Worm (Caenorhabditis elegans) whole organism, dauer: ENCODE measurements around the gene nspb-7.

Source experiments
- unc-62 ChIP-seq: sonication (generic microtip); optimal IDR thresholded peaks from 2 replicates; lab custom pipeline; 2017; ENCODE audit warnings: missing biosample characterization, missing genetic modification reagents, missing genetic modification characterization

nspb-7 gene

DNA sequence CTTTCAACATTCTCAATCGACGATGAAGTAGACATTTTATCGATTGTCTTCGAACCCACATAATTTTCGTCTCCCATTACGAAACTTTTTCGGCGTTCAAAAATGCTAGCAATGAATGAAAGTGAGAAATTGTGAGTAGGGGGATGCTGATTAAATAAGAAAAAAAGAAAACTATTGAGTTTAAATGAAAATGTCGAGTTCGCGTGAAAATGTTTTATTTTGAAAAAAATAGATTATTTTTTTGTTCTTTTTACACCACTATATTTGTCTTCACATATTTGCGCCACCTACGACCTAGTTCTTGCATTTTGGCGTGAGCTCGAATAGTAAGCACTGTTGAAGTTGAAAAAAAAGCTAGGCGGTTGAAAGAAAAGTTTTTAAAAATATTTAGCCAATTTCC is 4.1 kb downstream of the nspb-7 start, which contains the start of gene C01G12.3:
C01G12.3 (minus strand) TSS at position 101 of the 400 bp plus-strand sequence.
- TF ChIP-seq unc-62 (GFP tag; lab: Kevin White, UChicago) = no peak

DNA sequence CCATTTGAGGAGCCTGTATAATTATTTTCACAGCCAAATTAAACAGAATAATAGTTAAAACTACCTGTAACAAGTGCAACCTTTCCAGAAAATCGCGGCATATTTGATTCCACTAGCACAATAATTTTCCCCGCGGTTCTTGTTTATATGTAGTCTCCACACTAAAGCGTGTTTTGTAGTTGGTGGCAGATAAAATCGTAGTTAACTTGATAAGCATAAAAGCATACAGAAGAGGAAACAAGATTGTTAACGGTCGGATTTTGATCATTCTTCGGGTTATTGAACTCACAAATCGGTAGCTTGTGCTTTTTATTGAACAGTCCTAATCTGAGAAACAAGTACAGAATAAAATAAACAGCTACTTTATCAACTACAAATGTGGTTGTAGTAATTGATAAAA is 9.3 kb downstream of the nspb-7 start, which contains the start of gene C01G12.5:
C01G12.5 (minus strand) TSS at position 101 of the 400 bp plus-strand sequence.
- TF ChIP-seq unc-62 (GFP tag; lab: Kevin White, UChicago) = no peak

ce11 chrII:14588162-14588561 is 10.0 kb downstream of the nspb-7 start, which contains the start of gene nspb-10:
Gene nspb-10 (minus strand): TSS chrII:14588262.
- no peak for TF ChIP-seq unc-62 (GFP tag; lab: Kevin White, UChicago)

ce11 chrII:14591699-14592098 is 13.6 kb downstream of the nspb-7 start, which contains the start of gene C01G12.7:
Gene C01G12.7 (minus strand): TSS chrII:14591893.
- no peak for TF ChIP-seq unc-62 (GFP tag; lab: Kevin White, UChicago)

- no peak for TF ChIP-seq unc-62 (GFP tag; lab: Kevin White, UChicago)
Observed at ce11 chrII:14592629-14593028, 14.5 kb downstream of the nspb-7 start.

ce11 chrII:14593281-14593680 is 15.2 kb downstream of the nspb-7 start, which contains the start of gene catp-4:
Gene catp-4 (plus strand): TSS chrII:14593581.
- no peak for TF ChIP-seq unc-62 (GFP tag; lab: Kevin White, UChicago)

ce11 chrII:14597788-14598187 is 19.7 kb downstream of the nspb-7 start:
- no peak for TF ChIP-seq unc-62 (GFP tag; lab: Kevin White, UChicago)

ce11 chrII:14598367-14598766 is 20.3 kb downstream of the nspb-7 start:
- no peak for TF ChIP-seq unc-62 (GFP tag; lab: Kevin White, UChicago)

DNA sequence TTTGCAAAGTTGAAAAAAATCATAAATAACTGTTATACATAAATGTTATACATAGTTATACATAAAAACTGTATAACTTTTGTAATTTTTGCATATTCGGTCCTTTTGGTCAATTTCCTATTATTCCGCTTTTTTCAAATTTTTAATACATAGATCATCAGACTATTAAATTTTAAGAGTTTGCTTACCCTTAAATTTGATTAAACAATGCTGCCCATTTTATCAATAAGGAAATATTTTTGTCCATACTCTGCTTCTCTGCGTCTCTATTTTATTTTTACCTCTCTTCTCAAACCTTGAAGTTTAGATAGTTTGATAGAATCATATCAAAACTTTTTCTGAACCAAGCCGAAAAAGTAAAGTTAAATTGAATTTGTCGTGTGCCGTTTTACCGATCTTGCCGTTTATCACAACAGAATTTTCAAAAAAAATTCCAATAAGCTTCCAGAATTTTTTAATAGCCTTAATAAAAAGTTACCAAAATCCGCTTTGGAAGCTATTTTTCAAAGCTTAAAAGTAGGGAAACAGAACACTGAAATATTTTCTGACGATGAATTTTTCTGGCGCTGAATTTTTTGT is 21.3 kb downstream of the nspb-7 start:
- TF ChIP-seq unc-62 (GFP tag; lab: Kevin White, UChicago) = no peak

DNA sequence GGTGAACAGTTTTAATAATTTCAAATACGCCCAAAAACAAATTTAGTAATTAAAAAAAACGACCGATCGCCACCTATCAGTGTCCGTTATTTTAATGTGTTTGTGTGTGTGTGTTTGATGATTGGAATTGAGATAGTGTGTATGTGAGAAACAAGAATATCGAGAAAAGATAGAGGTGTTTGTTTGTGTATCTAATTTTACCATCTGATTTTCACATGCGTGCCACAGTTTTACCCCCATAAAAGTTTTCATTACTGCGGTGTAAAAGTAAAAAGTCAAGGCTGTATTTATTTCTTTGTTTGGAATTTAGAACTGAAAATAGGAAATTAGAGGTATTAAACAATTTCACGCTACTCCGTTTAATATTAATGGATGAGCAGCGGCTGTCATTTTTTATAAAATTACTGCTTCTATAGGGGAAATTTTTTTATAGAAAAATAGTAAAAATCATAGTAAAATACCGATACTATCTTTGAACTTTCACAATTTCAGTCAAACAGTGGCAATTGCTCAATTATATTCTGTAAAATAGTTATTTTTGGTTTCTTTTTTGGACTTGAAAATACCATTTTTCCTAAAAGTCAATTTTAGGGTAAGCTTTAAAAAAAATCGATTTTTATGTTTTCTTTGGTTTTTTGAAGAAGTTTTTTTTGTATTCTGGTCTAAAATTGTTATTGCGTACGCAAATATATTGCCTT is 22.0 kb downstream of the nspb-7 start:
- no peak for TF ChIP-seq unc-62 (GFP tag; lab: Kevin White, UChicago)

DNA sequence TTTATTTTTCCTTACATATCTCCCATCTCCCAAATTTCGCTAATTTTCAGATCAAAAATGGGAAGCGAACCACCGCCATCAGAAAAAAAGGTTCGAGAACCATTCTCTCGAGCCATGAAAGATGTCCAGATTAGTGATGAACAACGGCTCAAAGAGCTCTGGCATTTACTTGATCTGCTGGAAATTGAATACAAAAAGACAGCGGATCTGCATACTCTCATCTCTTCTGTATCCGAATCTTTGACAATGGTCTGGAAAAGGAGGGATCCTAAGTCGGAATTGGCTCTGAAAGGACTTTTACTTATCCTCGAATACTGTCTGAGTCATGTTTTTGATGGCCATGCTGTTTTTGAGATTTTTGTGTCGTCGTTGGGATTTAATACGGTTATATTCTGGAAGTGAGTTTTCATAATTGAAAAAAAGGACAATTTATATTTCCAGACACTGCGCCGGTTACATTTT is 22.8 kb downstream of the nspb-7 start, which contains the start of gene tps-2:
tps-2 (plus strand) TSS at position 51 of the 462 bp plus-strand sequence.
- no peak for TF ChIP-seq unc-62 (GFP tag; lab: Kevin White, UChicago)

- TF ChIP-seq unc-62 (GFP tag; lab: Kevin White, UChicago) = no peak
Observed at ce11 chrII:14602735-14603134, 24.6 kb downstream of the nspb-7 start.

- TF ChIP-seq unc-62 (GFP tag; lab: Kevin White, UChicago) = no peak
Observed at ce11 chrII:14604261-14604660, 26.1 kb downstream of the nspb-7 start.

DNA sequence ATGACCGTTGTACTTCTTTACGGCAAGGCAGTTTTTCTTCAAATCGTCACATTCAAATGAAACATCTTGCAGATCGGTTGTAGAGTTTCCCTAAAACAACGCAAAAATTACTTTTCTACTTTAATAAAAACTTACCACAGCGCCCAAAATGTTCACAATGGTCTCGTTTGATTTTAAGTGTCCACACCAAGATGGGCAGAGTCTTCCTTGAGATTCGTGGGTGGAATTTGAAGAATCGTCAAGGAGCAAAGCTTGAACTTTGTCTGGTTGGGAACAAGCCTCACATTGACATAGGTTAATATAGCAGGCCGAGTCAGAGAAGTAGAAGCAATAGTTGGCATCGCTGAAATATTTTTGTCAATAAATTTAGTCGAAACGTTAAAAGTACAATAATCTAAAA is 26.9 kb downstream of the nspb-7 start:
- no peak for TF ChIP-seq unc-62 (GFP tag; lab: Kevin White, UChicago)

ce11 chrII:14605479-14605878 is 27.4 kb downstream of the nspb-7 start, which contains the start of gene F19H8.2:
Gene F19H8.2 (minus strand): TSS chrII:14605869.
- no peak for TF ChIP-seq unc-62 (GFP tag; lab: Kevin White, UChicago)

DNA sequence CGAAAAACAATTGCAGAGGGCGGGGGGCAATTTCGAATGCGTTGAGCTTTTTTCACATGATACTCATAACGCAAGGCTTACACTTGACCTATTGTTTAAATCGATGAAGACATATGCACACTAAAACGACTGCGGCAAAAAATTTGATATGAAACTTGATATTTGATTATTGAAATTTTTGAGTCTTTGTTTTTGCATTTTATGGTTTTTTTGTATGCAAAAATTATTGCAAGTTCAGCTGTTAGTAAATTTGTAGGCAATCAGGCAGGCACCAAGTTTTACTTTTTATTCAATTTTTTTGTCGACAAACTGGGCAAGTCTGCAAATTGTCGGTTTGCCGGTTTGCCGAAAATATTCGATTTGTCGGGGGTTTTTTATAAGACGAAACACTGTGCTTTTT is 28.1 kb downstream of the nspb-7 start, which contains the start of gene arl-3:
arl-3 (plus strand) TSS at position 301 of the 400 bp plus-strand sequence.
- no peak for TF ChIP-seq unc-62 (GFP tag; lab: Kevin White, UChicago)
